Worm (Caenorhabditis elegans) whole organism, late embryonic: Measurements from ENCODE around the gene F35H10.2.

Experiments
- F13H6.1 ChIP-seq: sonication (generic microtip); optimal IDR thresholded peaks from 2 replicates; lab custom pipeline; 2016; ENCODE audit warnings: missing genetic modification characterization, missing compliant biosample characterization
- Y22D7AL.16 ChIP-seq: sonication (generic microtip); optimal IDR thresholded peaks from 2 replicates; lab custom pipeline; 2016; ENCODE audit warnings: missing genetic modification characterization, missing compliant biosample characterization
- ama-1 ChIP-seq: fragments of 150-350 bp; optimal IDR thresholded peaks from 2 replicates; lab custom pipeline; 2014
- ceh-30 ChIP-seq: fragments of 150-350 bp; optimal IDR thresholded peaks from 2 replicates; lab custom pipeline; 2014; ENCODE audit warnings: missing biosample characterization, missing genetic modification characterization
- fkh-10 ChIP-seq: fragments of 150-350 bp; optimal IDR thresholded peaks from 2 replicates; lab custom pipeline; 2014; ENCODE audit warnings: missing biosample characterization, missing genetic modification reagents, missing genetic modification characterization
- lin-11 ChIP-seq: fragments of 200-800 bp; sonication (Bioruptor generic); optimal IDR thresholded peaks from 2 replicates; lab custom pipeline; 2018; ENCODE audit warnings: mild to moderate bottlenecking, missing genetic modification characterization, missing compliant biosample characterization
- mec-3 ChIP-seq: sonication (generic microtip); optimal IDR thresholded peaks from 2 replicates; lab custom pipeline; 2016; ENCODE audit warnings: borderline replicate concordance, missing genetic modification characterization, missing compliant biosample characterization
- nfya-1 ChIP-seq: sonication (generic microtip); optimal IDR thresholded peaks from 2 replicates; lab custom pipeline; 2017; ENCODE audit warnings: missing genetic modification characterization, mild to moderate bottlenecking, missing compliant biosample characterization, antibody characterized with exemption, moderate library complexity
- nhr-11 ChIP-seq: fragments of 150-350 bp; optimal IDR thresholded peaks from 2 replicates; lab custom pipeline; 2014; ENCODE audit warnings: missing biosample characterization, missing genetic modification characterization
- pha-2 ChIP-seq: sonication (generic microtip); optimal IDR thresholded peaks from 2 replicates; lab custom pipeline; 2017; ENCODE audit warnings: mild to moderate bottlenecking, missing genetic modification characterization, missing compliant biosample characterization
- pha-4 ChIP-seq: fragments of 150-350 bp; optimal IDR thresholded peaks from 2 replicates; lab custom pipeline; 2018; ENCODE audit warnings: missing biosample characterization, missing genetic modification reagents, missing genetic modification characterization
- tbx-2 ChIP-seq: sonication (generic microtip); optimal IDR thresholded peaks from 2 replicates; lab custom pipeline; 2016; ENCODE audit warnings: missing genetic modification characterization, missing compliant biosample characterization
- unc-3 ChIP-seq, 2 experiments: fragments of 200-800 bp in 1 of 2; sonication (Bioruptor generic) in 1 of 2; sonication (generic microtip) in 1 of 2; conservative IDR thresholded peaks in 1 of 2; optimal IDR thresholded peaks in 1 of 2; 2 replicates each; pipeline versions ENCODE4 v1.3.6 to Lab custom; 2016 to 2022; ENCODE audit warnings: missing compliant biosample characterization in 2 of 2, missing genetic modification characterization in 2 of 2, missing genetic modification reagents in 1 of 2

DNA sequence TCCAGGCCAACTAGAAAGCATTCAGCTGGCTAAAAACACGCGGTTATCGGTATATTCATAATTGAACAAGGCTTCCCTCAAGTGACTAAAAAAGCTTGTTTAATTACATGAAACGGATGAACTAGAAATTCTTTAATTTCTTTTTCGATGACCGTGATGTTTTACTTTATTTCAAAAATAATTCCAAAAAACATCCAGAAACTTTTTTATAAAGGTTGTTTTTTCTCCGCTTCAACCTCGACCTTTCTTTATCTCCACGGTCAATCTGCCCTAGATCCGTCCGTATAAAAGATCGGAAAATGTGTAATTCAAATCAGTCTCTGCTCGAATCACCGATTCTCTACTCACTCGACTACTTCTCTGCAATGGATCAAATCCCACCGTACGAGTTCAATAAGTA lies 16.5 kb downstream of the F35H10.2 start, which contains the start of gene F17E9.5:
- TF ChIP-seq lin-11 (no peak), Y22D7AL.16 (tag; lab: Kevin White, UChicago) (no peak), nhr-11 (tag; lab: Kevin White, UChicago) (no peak), tbx-2 (tag; lab: Kevin White, UChicago) (no peak), pha-4 (tag; lab: Kevin White, UChicago) (no peak), fkh-10 (GFP tag; lab: Kevin White, UChicago) (no peak), pha-2 (tag; lab: Kevin White, UChicago) (no peak), F13H6.1 (tag; lab: Kevin White, UChicago) (no peak), ceh-30 (tag; lab: Kevin White, UChicago) (no peak), nfya-1 (tag; lab: Kevin White, UChicago) (no peak), unc-3 (GFP tag; conservative IDR thresholded peaks at IDR 0.05; lab: Robert Waterston, UW) (no peak), unc-3 (tag; optimal IDR thresholded peaks at IDR 0.05; lab: Kevin White, UChicago) (no peak), ama-1 (lab: Kevin White, UChicago) (no peak), mec-3 (tag; lab: Kevin White, UChicago) (no peak)
